Worm (Caenorhabditis elegans) whole organism, early embryonic: ENCODE data around the gene str-118.

Experiments
- B0310.2 ChIP-seq: sonication (generic microtip); optimal IDR thresholded peaks from 2 replicates; lab custom pipeline; 2016; ENCODE audit warnings: mild to moderate bottlenecking, missing genetic modification characterization, missing compliant biosample characterization
- F13C5.2 ChIP-seq: sonication (generic microtip); optimal IDR thresholded peaks from 2 replicates; lab custom pipeline; 2017; ENCODE audit warnings: mild to moderate bottlenecking, missing genetic modification characterization, inconsistent platforms, missing compliant biosample characterization
- aly-1 ChIP-seq: sonication (generic microtip); optimal IDR thresholded peaks from 2 replicates; lab custom pipeline; 2016; ENCODE audit warnings: missing genetic modification characterization, missing compliant biosample characterization
- ama-1 ChIP-seq: fragments of 150-350 bp; optimal IDR thresholded peaks from 2 replicates; lab custom pipeline; 2014
- ceh-13 ChIP-seq: fragments of 200-800 bp; sonication (Bioruptor generic); optimal IDR thresholded peaks from 2 replicates; lab custom pipeline; 2018; ENCODE audit warnings: mild to moderate bottlenecking, missing genetic modification characterization, missing compliant biosample characterization
- ceh-36 ChIP-seq: sonication (generic microtip); optimal IDR thresholded peaks from 2 replicates; lab custom pipeline; 2016; ENCODE audit warnings: missing genetic modification characterization, inconsistent platforms, missing compliant biosample characterization
- ets-7 ChIP-seq: sonication (generic microtip); optimal IDR thresholded peaks from 2 replicates; lab custom pipeline; 2016; ENCODE audit warnings: missing genotype, missing genetic modification characterization, missing compliant biosample characterization
- flt-1 ChIP-seq: fragments of 200-800 bp; sonication (Bioruptor generic); IDR thresholded peaks from 2 replicates; pipeline ENCODE4 v1.3.6; 2022; ENCODE audit warnings: missing genetic modification characterization, missing compliant biosample characterization
- hmbx-1 ChIP-seq: sonication (generic microtip); optimal IDR thresholded peaks from 2 replicates; lab custom pipeline; 2016; ENCODE audit warnings: mild to moderate bottlenecking, missing genetic modification characterization, missing compliant biosample characterization
- hmg-4 ChIP-seq: fragments of 200-800 bp; sonication (Bioruptor generic); optimal IDR thresholded peaks from 2 replicates; lab custom pipeline; 2018; ENCODE audit warnings: mild to moderate bottlenecking, missing genetic modification characterization, missing compliant biosample characterization
- hnd-1 ChIP-seq: sonication (generic microtip); optimal IDR thresholded peaks from 2 replicates; lab custom pipeline; 2016; ENCODE audit warnings: missing genetic modification characterization, missing compliant biosample characterization
- pes-1 ChIP-seq: fragments of 200-800 bp; sonication (Bioruptor generic); IDR thresholded peaks from 2 replicates; pipeline ENCODE4 v1.3.6; 2022; ENCODE audit warnings: missing genetic modification reagents, missing genetic modification characterization, missing compliant biosample characterization
- scrt-1 ChIP-seq: fragments of 200-800 bp; sonication (Bioruptor generic); IDR thresholded peaks from 2 replicates; pipeline ENCODE4 v1.3.6; 2022; ENCODE audit warnings: missing genetic modification characterization, missing compliant biosample characterization
- sea-1 ChIP-seq: fragments of 200-800 bp; sonication (Bioruptor generic); conservative IDR thresholded peaks from 2 replicates; pipeline ENCODE4 v1.3.6; 2022; ENCODE audit warnings: missing genetic modification characterization, missing compliant biosample characterization
- tbx-11 ChIP-seq: fragments of 200-800 bp; sonication (Bioruptor generic); IDR thresholded peaks from 2 replicates; pipeline ENCODE4 v1.3.6; 2022; ENCODE audit warnings: missing genetic modification characterization, missing compliant biosample characterization
- tbx-37 ChIP-seq: fragments of 200-800 bp; sonication (Bioruptor generic); conservative IDR thresholded peaks from 2 replicates; pipeline ENCODE4 v1.3.6; 2022; ENCODE audit warnings: missing genetic modification reagents, missing genetic modification characterization, missing compliant biosample characterization
- tra-4 ChIP-seq: sonication (generic microtip); optimal IDR thresholded peaks from 2 replicates; lab custom pipeline; 2017; ENCODE audit warnings: missing genetic modification characterization, missing compliant biosample characterization

Gene str-118

DNA sequence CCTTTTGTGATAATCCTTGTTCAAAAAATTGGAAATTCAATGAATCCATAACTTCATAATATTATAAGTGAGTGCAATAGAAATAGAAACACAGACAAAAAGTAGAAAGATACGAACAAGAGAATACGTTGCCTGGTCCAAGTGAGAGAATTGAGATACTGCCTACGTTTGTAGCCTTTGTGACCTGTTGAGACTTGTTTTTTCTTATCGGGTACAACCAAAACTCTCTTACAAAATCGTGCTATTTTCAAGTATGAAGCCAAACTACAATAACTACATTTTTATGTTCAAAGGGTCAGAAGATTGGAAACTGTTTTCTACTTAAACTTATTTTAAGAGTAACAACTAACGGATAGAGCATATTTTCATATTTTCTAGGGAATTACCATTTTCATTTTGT is 29.7 kb downstream of the str-118 start, which contains the start of gene nhr-205:
nhr-205 (minus strand) TSS at position 141 of the 400 bp plus-strand sequence.
- TF ChIP-seq ama-1 = no peak
- no peak for TF ChIP-seq tbx-37 (GFP tag; lab: Robert Waterston, UW)
- no peak for TF ChIP-seq ets-7 (tag; lab: Kevin White, UChicago)
- TF ChIP-seq F13C5.2 (tag; lab: Kevin White, UChicago) = no peak
- no peak for TF ChIP-seq hmbx-1 (tag; lab: Kevin White, UChicago)
- TF ChIP-seq ceh-13 (GFP tag; lab: Kevin White, UChicago) = no peak
- TF ChIP-seq ceh-36 (tag; lab: Kevin White, UChicago) = no peak
- no peak for TF ChIP-seq tbx-11 (GFP tag; lab: Robert Waterston, UW)
- no peak for TF ChIP-seq flt-1
- no peak for TF ChIP-seq aly-1
- no peak for TF ChIP-seq sea-1
- no peak for TF ChIP-seq tra-4 (tag; lab: Kevin White, UChicago)
- no peak for TF ChIP-seq pes-1 (GFP tag; lab: Robert Waterston, UW)
- no peak for TF ChIP-seq scrt-1 (GFP tag; lab: Robert Waterston, UW)
- no peak for TF ChIP-seq hmg-4 (GFP tag; lab: Kevin White, UChicago)
- no peak for TF ChIP-seq hnd-1 (tag; lab: Kevin White, UChicago)

DNA sequence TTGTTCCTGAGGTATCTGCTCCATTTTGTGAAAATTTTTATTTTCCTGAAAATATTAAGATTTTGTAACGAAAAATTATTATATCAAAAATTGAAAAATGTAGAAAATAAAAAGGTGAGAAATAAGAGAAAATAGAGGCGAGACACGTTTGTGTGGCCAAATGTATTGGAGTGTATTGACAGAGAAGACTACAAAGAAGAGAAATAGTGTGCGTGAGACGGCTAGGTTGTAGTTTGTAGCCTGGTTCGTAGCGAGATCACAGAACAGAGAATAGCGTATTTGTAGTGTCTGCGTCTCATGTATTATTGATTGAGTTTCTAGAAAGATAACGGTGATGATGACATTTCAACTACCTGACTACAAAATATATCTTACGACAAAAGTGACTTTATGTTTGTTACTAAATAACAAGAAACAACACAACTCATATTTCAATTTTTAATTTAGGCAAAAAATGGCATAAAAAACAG is 32.1 kb downstream of the str-118 start, which contains the start of gene nhr-12:
nhr-12 (minus strand) TSS at position 51 of the 470 bp plus-strand sequence.
- no peak for TF ChIP-seq hmg-4 (GFP tag; lab: Kevin White, UChicago)
- TF ChIP-seq pes-1 (GFP tag; lab: Robert Waterston, UW) = no peak
- TF ChIP-seq B0310.2 (tag; lab: Kevin White, UChicago) = no peak
- TF ChIP-seq aly-1 = no peak
- no peak for TF ChIP-seq flt-1
- TF ChIP-seq hnd-1 (tag; lab: Kevin White, UChicago) = no peak
- no peak for TF ChIP-seq hmbx-1 (tag; lab: Kevin White, UChicago)
- no peak for TF ChIP-seq tbx-37 (GFP tag; lab: Robert Waterston, UW)
- TF ChIP-seq F13C5.2 (tag; lab: Kevin White, UChicago) = no peak
- no peak for TF ChIP-seq ceh-13 (GFP tag; lab: Kevin White, UChicago)
- no peak for TF ChIP-seq ama-1
- no peak for TF ChIP-seq tra-4 (tag; lab: Kevin White, UChicago)
- no peak for TF ChIP-seq ets-7 (tag; lab: Kevin White, UChicago)
- no peak for TF ChIP-seq sea-1
- TF ChIP-seq tbx-11 (GFP tag; lab: Robert Waterston, UW) = no peak
- no peak for TF ChIP-seq scrt-1 (GFP tag; lab: Robert Waterston, UW)

DNA sequence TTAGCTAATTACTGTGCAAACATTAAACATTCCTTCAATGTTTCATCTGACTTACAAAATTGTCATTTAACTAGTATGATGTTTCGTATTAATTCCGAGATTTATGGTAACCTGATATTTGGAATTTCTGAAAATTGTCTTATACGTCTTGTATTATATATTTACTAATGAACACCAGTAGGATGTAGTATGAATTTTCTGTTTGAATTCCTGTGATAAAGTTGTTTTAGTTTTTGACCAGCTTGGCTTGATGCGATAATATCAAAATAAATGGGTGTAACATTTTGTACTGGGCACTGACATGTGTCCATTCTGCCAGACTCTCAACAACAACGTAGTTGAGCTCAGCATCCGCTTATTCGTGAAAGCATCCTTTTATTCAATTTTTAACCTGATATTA is 32.9 kb downstream of the str-118 start, which contains the start of gene R04B5.6:
R04B5.6 (plus strand) TSS at position 301 of the 400 bp plus-strand sequence.
- no peak for TF ChIP-seq hmg-4 (GFP tag; lab: Kevin White, UChicago)
- TF ChIP-seq hnd-1 (tag; lab: Kevin White, UChicago) = no peak
- TF ChIP-seq flt-1 = no peak
- TF ChIP-seq sea-1 = no peak
- TF ChIP-seq pes-1 (GFP tag; lab: Robert Waterston, UW) = no peak

DNA sequence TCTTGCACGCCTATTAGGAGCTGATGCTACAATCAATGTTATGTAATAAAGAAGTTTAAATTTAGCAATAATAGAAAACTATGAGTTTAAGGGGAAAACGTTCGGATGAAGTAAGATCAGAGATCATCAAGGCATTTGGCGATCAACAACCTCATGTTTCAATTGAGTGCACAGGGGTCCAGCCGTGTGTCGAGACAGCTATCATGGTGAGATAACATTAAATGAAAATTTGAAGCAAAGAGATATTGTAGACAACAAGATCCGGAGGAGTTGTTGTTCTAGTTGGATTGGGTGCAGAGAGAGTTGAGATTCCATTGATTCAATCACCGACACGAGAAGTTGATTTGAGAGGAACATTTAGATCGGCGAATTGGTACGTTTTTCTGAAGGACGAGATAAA is 34.2 kb downstream of the str-118 start:
- TF ChIP-seq ceh-13 (GFP tag; lab: Kevin White, UChicago) = no peak
- no peak for TF ChIP-seq tra-4 (tag; lab: Kevin White, UChicago)
- no peak for TF ChIP-seq tbx-11 (GFP tag; lab: Robert Waterston, UW)
- no peak for TF ChIP-seq ets-7 (tag; lab: Kevin White, UChicago)
- no peak for TF ChIP-seq pes-1 (GFP tag; lab: Robert Waterston, UW)
- no peak for TF ChIP-seq flt-1
- TF ChIP-seq ceh-36 (tag; lab: Kevin White, UChicago) = no peak
- TF ChIP-seq F13C5.2 (tag; lab: Kevin White, UChicago) = no peak
- no peak for TF ChIP-seq aly-1
- TF ChIP-seq hnd-1 (tag; lab: Kevin White, UChicago) = no peak
- no peak for TF ChIP-seq B0310.2 (tag; lab: Kevin White, UChicago)
- no peak for TF ChIP-seq tbx-37 (GFP tag; lab: Robert Waterston, UW)
- no peak for TF ChIP-seq hmg-4 (GFP tag; lab: Kevin White, UChicago)
- TF ChIP-seq scrt-1 (GFP tag; lab: Robert Waterston, UW) = no peak
- TF ChIP-seq sea-1 = no peak
- no peak for TF ChIP-seq ama-1
- no peak for TF ChIP-seq hmbx-1 (tag; lab: Kevin White, UChicago)

DNA sequence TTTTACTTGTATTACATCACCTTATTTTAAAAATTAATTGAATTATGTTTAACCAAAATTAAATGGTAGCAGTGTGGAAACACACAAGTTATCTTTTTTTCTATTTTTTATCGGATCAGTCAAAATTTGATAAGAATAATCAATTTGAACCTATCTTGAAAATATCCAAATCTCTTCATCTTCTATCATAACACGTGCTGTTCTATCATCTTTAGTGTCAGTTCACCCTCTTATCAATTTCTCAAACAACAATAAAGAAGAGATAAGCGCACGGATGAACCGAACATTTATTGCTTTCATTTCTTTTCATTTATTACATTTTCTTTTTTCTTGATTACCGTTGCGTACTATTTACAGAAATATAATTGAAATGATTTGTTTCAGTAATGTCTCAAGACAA is 35.1 kb downstream of the str-118 start, which contains the start of gene R04B5.5:
R04B5.5 (plus strand) TSS at position 378 of the 400 bp plus-strand sequence.
- TF ChIP-seq hnd-1 (tag; lab: Kevin White, UChicago) = no peak

DNA sequence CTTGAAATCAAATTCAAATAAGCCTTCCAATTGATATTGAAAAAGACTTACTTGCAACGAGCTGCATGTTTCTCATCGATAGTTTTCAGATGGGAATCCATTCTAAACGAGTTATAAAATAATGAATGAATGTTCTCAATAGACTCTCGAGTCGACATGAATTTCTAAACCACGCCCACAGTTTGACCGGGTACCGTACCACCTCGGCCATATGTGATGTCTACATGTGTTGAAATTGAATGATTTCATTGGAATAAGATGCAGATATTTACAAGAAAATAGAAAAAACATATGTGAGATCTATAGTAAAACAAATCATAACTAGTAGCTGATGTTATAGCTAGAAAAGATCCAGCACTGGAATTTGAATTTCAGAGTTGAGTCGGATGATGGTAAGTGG is 38.5 kb downstream of the str-118 start, which contains the start of gene R04B5.7:
R04B5.7 (minus strand) TSS at position 101 of the 400 bp plus-strand sequence.
- no peak for TF ChIP-seq hmg-4 (GFP tag; lab: Kevin White, UChicago)
- no peak for TF ChIP-seq scrt-1 (GFP tag; lab: Robert Waterston, UW)
- no peak for TF ChIP-seq ceh-13 (GFP tag; lab: Kevin White, UChicago)
- TF ChIP-seq ets-7 (tag; lab: Kevin White, UChicago) = no peak
- no peak for TF ChIP-seq ceh-36 (tag; lab: Kevin White, UChicago)
- no peak for TF ChIP-seq sea-1
- TF ChIP-seq B0310.2 (tag; lab: Kevin White, UChicago) = no peak
- no peak for TF ChIP-seq hmbx-1 (tag; lab: Kevin White, UChicago)
- no peak for TF ChIP-seq tbx-11 (GFP tag; lab: Robert Waterston, UW)
- TF ChIP-seq tbx-37 (GFP tag; lab: Robert Waterston, UW) = no peak
- TF ChIP-seq aly-1 = no peak
- no peak for TF ChIP-seq tra-4 (tag; lab: Kevin White, UChicago)

DNA sequence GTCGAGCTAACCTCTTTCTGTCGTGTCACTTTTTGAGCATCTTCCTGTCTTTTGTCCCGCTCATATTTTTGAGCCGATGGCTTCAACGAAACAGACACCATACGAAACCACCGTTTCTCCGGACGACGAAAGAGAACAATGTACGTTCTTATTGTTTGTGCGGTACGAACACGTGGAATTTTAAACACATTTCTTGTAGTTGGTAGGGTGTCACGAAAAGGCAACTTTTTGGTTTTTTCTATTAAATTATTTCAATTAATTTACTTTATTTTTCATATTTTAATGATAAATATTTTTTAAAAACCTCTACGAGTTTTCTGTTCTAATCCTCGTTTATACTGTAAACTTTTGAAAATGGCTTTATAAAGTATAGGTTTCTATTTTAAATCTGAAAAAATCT is 39.2 kb downstream of the str-118 start, which contains the start of gene R04B5.11:
R04B5.11 (minus strand) TSS at position 101 of the 400 bp plus-strand sequence.
- no peak for TF ChIP-seq B0310.2 (tag; lab: Kevin White, UChicago)
- TF ChIP-seq F13C5.2 (tag; lab: Kevin White, UChicago) = no peak
- TF ChIP-seq ceh-36 (tag; lab: Kevin White, UChicago) = no peak
- no peak for TF ChIP-seq aly-1
- TF ChIP-seq hnd-1 (tag; lab: Kevin White, UChicago) = no peak
- no peak for TF ChIP-seq hmbx-1 (tag; lab: Kevin White, UChicago)
- TF ChIP-seq sea-1 = no peak
- TF ChIP-seq flt-1 = no peak
- no peak for TF ChIP-seq tra-4 (tag; lab: Kevin White, UChicago)
- TF ChIP-seq pes-1 (GFP tag; lab: Robert Waterston, UW) = no peak
- TF ChIP-seq ceh-13 (GFP tag; lab: Kevin White, UChicago) = no peak
- no peak for TF ChIP-seq tbx-11 (GFP tag; lab: Robert Waterston, UW)
- no peak for TF ChIP-seq hmg-4 (GFP tag; lab: Kevin White, UChicago)
- no peak for TF ChIP-seq ets-7 (tag; lab: Kevin White, UChicago)
- TF ChIP-seq scrt-1 (GFP tag; lab: Robert Waterston, UW) = no peak
- TF ChIP-seq tbx-37 (GFP tag; lab: Robert Waterston, UW) = no peak
- no peak for TF ChIP-seq ama-1
